Worm (Caenorhabditis elegans): Measurements from ENCODE around the gene W04H10.1.

Gene W04H10.1

DNA sequence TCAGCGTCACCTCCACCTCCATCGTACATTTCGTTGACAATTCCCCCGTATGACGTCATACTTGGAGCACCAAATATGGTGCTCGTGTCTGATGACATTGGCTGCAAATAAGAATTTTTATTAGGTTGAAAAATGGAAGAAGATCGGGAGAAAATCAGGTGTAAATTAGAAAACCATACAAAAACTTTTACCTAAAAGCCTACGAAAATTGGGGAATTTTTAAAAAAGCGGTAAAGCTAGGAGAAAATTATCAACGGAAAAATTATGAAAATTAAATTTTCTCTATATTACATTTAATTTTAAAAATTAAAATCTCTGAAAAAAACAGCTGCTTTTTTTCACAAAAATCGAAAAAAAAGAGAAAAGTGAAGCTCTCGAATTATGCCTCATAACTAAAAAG lies 15.6 kb downstream of the W04H10.1 start, which contains the start of gene T04B8.5:
T04B8.5 (minus strand) TSS at position 101 of the 400 bp plus-strand sequence.
- no peak for TF ChIP-seq ceh-6 (GFP tag; optimal IDR thresholded peaks at IDR 0.05)
- TF ChIP-seq dve-1 (tag; optimal IDR thresholded peaks at IDR 0.05) = no peak

DNA sequence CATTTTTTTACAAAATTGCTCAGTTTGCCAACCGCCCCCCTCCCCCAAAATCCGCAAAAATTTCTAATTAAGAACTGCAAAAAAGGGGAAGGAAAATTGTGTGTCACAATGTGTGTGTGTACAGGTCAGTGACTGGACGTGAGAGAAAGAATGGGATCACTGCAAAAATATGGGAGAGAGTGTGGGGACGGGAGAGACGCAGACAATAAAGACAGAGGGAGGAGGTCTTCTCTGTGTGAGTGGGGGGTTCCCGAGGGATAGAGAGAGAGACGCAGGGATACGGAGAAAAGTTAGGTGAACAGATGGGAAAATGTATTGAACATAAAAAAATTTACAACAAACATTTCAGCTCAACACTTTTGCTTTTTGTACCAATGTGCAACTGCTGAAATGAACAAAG lies 17.1 kb downstream of the W04H10.1 start:
- peak; percentile 38 for TF ChIP-seq tbx-2 (tag; optimal IDR thresholded peaks at IDR 0.05)
- TF ChIP-seq ceh-34 (tag; optimal IDR thresholded peaks at IDR 0.05) = peak; percentile 27
- TF ChIP-seq T23F11.4 (GFP tag; optimal IDR thresholded peaks at IDR 0.05) = no peak
- TF ChIP-seq unc-42 (tag; optimal IDR thresholded peaks at IDR 0.05) = peak; percentile 12
- TF ChIP-seq ceh-45 (GFP tag; IDR thresholded peaks at IDR 0.05) = no peak
- TF ChIP-seq ceh-31 (tag; optimal IDR thresholded peaks at IDR 0.05) = peak; percentile 61
- TF ChIP-seq F13H6.1 (tag; optimal IDR thresholded peaks at IDR 0.05) = peak; percentile 4
- peak; percentile 2 for TF ChIP-seq ceh-2 (tag; optimal IDR thresholded peaks at IDR 0.05)
- peak; percentile 18 for TF ChIP-seq hlh-30 (tag; optimal IDR thresholded peaks at IDR 0.05; ENCODE audit: insufficient read depth)
- no peak for TF ChIP-seq K02D7.2 (tag; optimal IDR thresholded peaks at IDR 0.05)
- TF ChIP-seq nfya-1 (tag; optimal IDR thresholded peaks at IDR 0.05) = peak; percentile 62
- peak; percentile 75 for TF ChIP-seq unc-55 (GFP tag; optimal IDR thresholded peaks at IDR 0.05)

DNA sequence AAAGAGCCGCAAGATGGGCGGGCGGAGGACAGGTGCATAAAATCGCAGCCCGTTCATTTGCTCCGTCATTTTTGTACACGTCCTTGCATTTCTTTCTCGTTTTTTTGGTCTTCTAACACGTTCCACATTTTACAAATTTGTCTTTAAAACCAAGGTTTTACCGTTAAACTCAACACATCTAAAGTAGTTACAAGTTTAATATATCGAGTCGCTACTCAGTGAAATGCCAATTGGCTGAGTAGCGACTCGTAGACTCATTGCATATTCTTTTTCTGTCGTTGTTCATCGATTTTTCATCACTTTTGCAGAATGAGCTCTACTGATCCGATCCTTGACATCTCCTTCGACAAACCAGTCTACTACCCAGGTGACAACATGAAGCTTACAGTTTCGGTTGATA lies 18.3 kb downstream of the W04H10.1 start, which contains the start of gene arrd-1:
arrd-1 (plus strand) TSS at position 301 of the 400 bp plus-strand sequence.
- no peak for TF ChIP-seq rnt-1 (tag; optimal IDR thresholded peaks at IDR 0.05)
- TF ChIP-seq ceh-6 (GFP tag; optimal IDR thresholded peaks at IDR 0.05) = no peak
- no peak for TF ChIP-seq ref-2 (tag; optimal IDR thresholded peaks at IDR 0.05)
- no peak for TF ChIP-seq ceh-14 (tag; optimal IDR thresholded peaks at IDR 0.05)
- TF ChIP-seq hlh-6 (tag; optimal IDR thresholded peaks at IDR 0.05) = no peak
- no peak for TF ChIP-seq odd-2 (tag; optimal IDR thresholded peaks at IDR 0.05)
- TF ChIP-seq pqm-1 (tag; optimal IDR thresholded peaks at IDR 0.05) = no peak

DNA sequence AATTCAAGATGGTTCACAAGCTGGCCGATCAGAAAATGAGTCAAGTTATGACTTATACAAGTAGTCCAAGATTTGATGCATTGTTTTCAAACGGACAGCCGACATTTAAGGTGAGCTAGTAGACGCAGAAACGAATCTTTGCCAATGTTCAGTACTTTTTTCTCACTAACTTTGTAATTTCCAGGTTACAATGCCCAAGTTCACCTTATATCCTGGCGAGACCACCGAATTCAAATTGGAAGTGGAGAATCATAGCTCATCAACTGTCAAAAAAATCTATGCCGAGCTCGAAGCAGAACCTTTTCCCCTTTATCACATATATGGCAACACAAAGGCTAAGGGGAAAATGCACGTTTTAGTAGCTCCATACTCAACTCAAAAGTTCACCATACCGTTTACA lies 19.1 kb downstream of the W04H10.1 start:
- no peak for TF ChIP-seq pqm-1 (tag; optimal IDR thresholded peaks at IDR 0.05)
- TF ChIP-seq hlh-8 (tag; optimal IDR thresholded peaks at IDR 0.05) = no peak
- no peak for TF ChIP-seq ttx-3 (tag; optimal IDR thresholded peaks at IDR 0.05)
- no peak for TF ChIP-seq tbx-7 (tag; optimal IDR thresholded peaks at IDR 0.05)
- no peak for TF ChIP-seq ceh-9 (tag; optimal IDR thresholded peaks at IDR 0.05)
- no peak for TF ChIP-seq tbx-2 (tag; optimal IDR thresholded peaks at IDR 0.05)
- TF ChIP-seq elt-2 (tag; optimal IDR thresholded peaks at IDR 0.05) = no peak
- no peak for TF ChIP-seq ceh-45 (GFP tag; IDR thresholded peaks at IDR 0.05)
- TF ChIP-seq K09A11.1 (tag; optimal IDR thresholded peaks at IDR 0.05; ENCODE audit: insufficient read depth) = no peak
- TF ChIP-seq K02D7.2 (tag; optimal IDR thresholded peaks at IDR 0.05) = no peak
- no peak for TF ChIP-seq C38D4.7 (GFP tag; optimal IDR thresholded peaks at IDR 0.05)
- no peak for TF ChIP-seq pag-3 (tag; optimal IDR thresholded peaks at IDR 0.05; ENCODE audit: borderline replicate concordance)
- TF ChIP-seq hlh-13 (GFP tag; optimal IDR thresholded peaks at IDR 0.05) = no peak
- TF ChIP-seq nhr-11 (tag; optimal IDR thresholded peaks at IDR 0.05) = no peak
- no peak for TF ChIP-seq sdc-2 (tag; optimal IDR thresholded peaks at IDR 0.05)
- TF ChIP-seq ceh-2 (tag; optimal IDR thresholded peaks at IDR 0.05) = no peak
- TF ChIP-seq ztf-16 (tag; optimal IDR thresholded peaks at IDR 0.05) = no peak

DNA sequence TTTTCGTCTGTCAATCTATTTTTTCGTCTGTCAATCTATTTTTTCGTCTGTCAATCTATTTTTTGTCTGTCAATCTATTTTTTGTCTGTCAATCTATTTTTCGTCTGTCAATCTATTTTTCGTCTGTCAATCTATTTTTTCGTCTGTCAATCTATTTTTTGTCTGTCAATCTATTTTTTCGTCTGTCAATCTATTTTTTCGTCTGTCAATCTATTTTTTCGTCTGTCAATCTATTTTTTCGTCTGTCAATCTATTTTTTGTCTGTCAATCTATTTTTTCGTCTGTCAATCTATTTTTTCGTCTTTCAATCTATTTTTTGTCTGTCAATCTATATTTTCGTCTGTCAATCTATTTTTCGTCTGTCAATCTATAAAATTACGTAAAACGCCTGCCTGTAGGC lies 20.6 kb downstream of the W04H10.1 start:
- 0 out of 2 replicates have a peak, but pooled peaks have one; percentile 50 for TF ChIP-seq ceh-45 (GFP tag; IDR thresholded peaks at IDR 0.05)

- TF ChIP-seq ceh-22 (tag; optimal IDR thresholded peaks at IDR 0.05) = no peak
- no peak for TF ChIP-seq nhr-232 (tag; optimal IDR thresholded peaks at IDR 0.05)
- no peak for TF ChIP-seq hlh-30 (tag; optimal IDR thresholded peaks at IDR 0.05; ENCODE audit: insufficient read depth)
- TF ChIP-seq pag-3 (tag; optimal IDR thresholded peaks at IDR 0.05; ENCODE audit: borderline replicate concordance) = no peak
- TF ChIP-seq pha-2 (tag; optimal IDR thresholded peaks at IDR 0.05) = no peak
- TF ChIP-seq pat-9 (tag; optimal IDR thresholded peaks at IDR 0.05) = no peak
- TF ChIP-seq unc-3 (GFP tag; conservative IDR thresholded peaks at IDR 0.05) = no peak
- no peak for TF ChIP-seq unc-3 (tag; optimal IDR thresholded peaks at IDR 0.05)
Measured at ce11 chrII:633984-634383, 25.1 kb downstream of the W04H10.1 start, which contains the start of gene T04B8.1. TSS of gene T04B8.1 (plus strand) at chrII:634284.
